Fruit fly (Drosophila melanogaster) whole organism, adult: Measurements from ENCODE around the gene bun.

ENCODE experiments used
- CG11617 ChIP-seq: fragments of 200-800 bp; sonication (Bioruptor generic); optimal IDR thresholded peaks from 2 replicates; lab custom pipeline; 2017; ENCODE audit warnings: mild to moderate bottlenecking, missing biosample characterization, missing genetic modification reagents, missing genetic modification characterization
- CG12768 ChIP-seq: fragments of 200-800 bp; sonication (Bioruptor generic); optimal IDR thresholded peaks from 2 replicates; lab custom pipeline; 2017; ENCODE audit warnings: missing biosample characterization, missing genetic modification characterization, mild to moderate bottlenecking, moderate library complexity, missing genetic modification reagents
- CG14711 ChIP-seq: fragments of 200-800 bp; sonication (Bioruptor generic); optimal IDR thresholded peaks from 2 replicates; lab custom pipeline; 2018; ENCODE audit warnings: missing biosample characterization, mild to moderate bottlenecking, missing genetic modification characterization, moderate library complexity
- CG1620 ChIP-seq: fragments of 200-800 bp; sonication (Bioruptor generic); optimal IDR thresholded peaks from 2 replicates; lab custom pipeline; 2016; ENCODE audit warnings: missing biosample characterization, missing genetic modification characterization
- CG33017 ChIP-seq: fragments of 200-800 bp; sonication (Bioruptor generic); optimal IDR thresholded peaks from 2 replicates; lab custom pipeline; 2018; ENCODE audit warnings: missing biosample characterization, mild to moderate bottlenecking, missing genetic modification characterization, moderate library complexity
- CG5204 ChIP-seq: fragments of 200-800 bp; sonication (Bioruptor generic); optimal IDR thresholded peaks from 2 replicates; lab custom pipeline; 2016; ENCODE audit warnings: missing biosample characterization, missing genetic modification characterization
- CG7045 ChIP-seq: fragments of 200-800 bp; sonication (Bioruptor generic); optimal IDR thresholded peaks from 2 replicates; lab custom pipeline; 2017; ENCODE audit warnings: missing biosample characterization, mild to moderate bottlenecking, missing genetic modification characterization
- CG7101 ChIP-seq: fragments of 200-800 bp; sonication (Bioruptor generic); optimal IDR thresholded peaks from 2 replicates; lab custom pipeline; 2018; ENCODE audit warnings: missing biosample characterization, mild to moderate bottlenecking, missing genetic modification characterization, moderate library complexity
- Clk ChIP-seq: fragments of 200-800 bp; sonication (Bioruptor generic); optimal IDR thresholded peaks from 2 replicates; lab custom pipeline; 2017; ENCODE audit warnings: missing biosample characterization, missing genetic modification characterization
- Crg-1 ChIP-seq: fragments of 200-800 bp; sonication (Bioruptor generic); optimal IDR thresholded peaks from 2 replicates; lab custom pipeline; 2016; ENCODE audit warnings: missing biosample characterization, missing genetic modification characterization
- Hr96 ChIP-seq: fragments of 200-800 bp; sonication (Bioruptor generic); optimal IDR thresholded peaks from 2 replicates; lab custom pipeline; 2016; ENCODE audit warnings: missing biosample characterization, missing genetic modification characterization
- Mnt ChIP-seq: fragments of 200-800 bp; sonication (Bioruptor generic); optimal IDR thresholded peaks from 2 replicates; lab custom pipeline; 2016; ENCODE audit warnings: missing biosample characterization, mild to moderate bottlenecking, missing genetic modification characterization
- bab1 ChIP-seq: fragments of 200-800 bp; sonication (Bioruptor generic); optimal IDR thresholded peaks from 3 replicates; lab custom pipeline; 2019; ENCODE audit warnings: missing biosample characterization, mild to moderate bottlenecking, missing genetic modification characterization, moderate library complexity
- cic ChIP-seq: fragments of 200-800 bp; sonication (Bioruptor generic); optimal IDR thresholded peaks from 2 replicates; lab custom pipeline; 2017; ENCODE audit warnings: missing biosample characterization, mild to moderate bottlenecking, missing genetic modification characterization, moderate library complexity
- cnc ChIP-seq, 2 experiments: fragments of >200 bp; optimal IDR thresholded peaks; 2 replicates each; lab custom pipeline; 2017
- kay ChIP-seq: fragments of 200-800 bp; sonication (Bioruptor generic); peaks from one replicate; lab custom pipeline; 2016; ENCODE audit warnings: missing biosample characterization, missing genetic modification characterization, borderline replicate concordance
- ovo ChIP-seq: fragments of 200-800 bp; sonication (Bioruptor generic); optimal IDR thresholded peaks from 2 replicates; lab custom pipeline; 2016; ENCODE audit warnings: missing biosample characterization, missing genetic modification characterization
- pad ChIP-seq: fragments of 200-800 bp; sonication (Bioruptor generic); optimal IDR thresholded peaks from 3 replicates; lab custom pipeline; 2017; ENCODE audit warnings: missing biosample characterization, missing genetic modification characterization, mild to moderate bottlenecking, moderate library complexity, missing genetic modification reagents
- tj ChIP-seq: fragments of 200-800 bp; sonication (Bioruptor generic); optimal IDR thresholded peaks from 3 replicates; lab custom pipeline; 2017; ENCODE audit warnings: missing biosample characterization, mild to moderate bottlenecking, missing genetic modification characterization, moderate library complexity
- toe ChIP-seq: fragments of 200-800 bp; sonication (Bioruptor generic); optimal IDR thresholded peaks from 2 replicates; lab custom pipeline; 2016; ENCODE audit warnings: missing biosample characterization, missing genetic modification characterization

The bun gene

dm6 chr2L:12498538-12498937 lies 47.9 kb downstream of the bun start:
- TF ChIP-seq toe (GFP tag; lab: Kevin White, UChicago): no peak
- no peak for TF ChIP-seq CG5204 (GFP tag; lab: Kevin White, UChicago)
- no peak for TF ChIP-seq CG7045 (GFP tag; lab: Kevin White, UChicago)
- no peak for TF ChIP-seq CG11617 (GFP tag; lab: Kevin White, UChicago)
- TF ChIP-seq Mnt (GFP tag; lab: Kevin White, UChicago): no peak
- no peak for TF ChIP-seq kay
- no peak for TF ChIP-seq CG1620 (GFP tag; lab: Kevin White, UChicago)
- TF ChIP-seq tj: no peak
- no peak for TF ChIP-seq cic (GFP tag; lab: Kevin White, UChicago)
- no peak for TF ChIP-seq Crg-1 (GFP tag; lab: Kevin White, UChicago)
- no peak for TF ChIP-seq pad (GFP tag; lab: Kevin White, UChicago)
- TF ChIP-seq Clk (GFP tag; lab: Kevin White, UChicago): no peak
- no peak for TF ChIP-seq cnc (optimal IDR thresholded peaks at IDR 0.05; lab: Kevin White, UChicago)
- TF ChIP-seq ovo (GFP tag; lab: Kevin White, UChicago): no peak
- TF ChIP-seq CG33017 (tag; lab: Kevin White, UChicago): no peak
- no peak for TF ChIP-seq CG14711
- TF ChIP-seq CG12768: no peak
- no peak for TF ChIP-seq CG7101
- TF ChIP-seq bab1 (GFP tag; lab: Kevin White, UChicago): no peak
- TF ChIP-seq Hr96: no peak

DNA sequence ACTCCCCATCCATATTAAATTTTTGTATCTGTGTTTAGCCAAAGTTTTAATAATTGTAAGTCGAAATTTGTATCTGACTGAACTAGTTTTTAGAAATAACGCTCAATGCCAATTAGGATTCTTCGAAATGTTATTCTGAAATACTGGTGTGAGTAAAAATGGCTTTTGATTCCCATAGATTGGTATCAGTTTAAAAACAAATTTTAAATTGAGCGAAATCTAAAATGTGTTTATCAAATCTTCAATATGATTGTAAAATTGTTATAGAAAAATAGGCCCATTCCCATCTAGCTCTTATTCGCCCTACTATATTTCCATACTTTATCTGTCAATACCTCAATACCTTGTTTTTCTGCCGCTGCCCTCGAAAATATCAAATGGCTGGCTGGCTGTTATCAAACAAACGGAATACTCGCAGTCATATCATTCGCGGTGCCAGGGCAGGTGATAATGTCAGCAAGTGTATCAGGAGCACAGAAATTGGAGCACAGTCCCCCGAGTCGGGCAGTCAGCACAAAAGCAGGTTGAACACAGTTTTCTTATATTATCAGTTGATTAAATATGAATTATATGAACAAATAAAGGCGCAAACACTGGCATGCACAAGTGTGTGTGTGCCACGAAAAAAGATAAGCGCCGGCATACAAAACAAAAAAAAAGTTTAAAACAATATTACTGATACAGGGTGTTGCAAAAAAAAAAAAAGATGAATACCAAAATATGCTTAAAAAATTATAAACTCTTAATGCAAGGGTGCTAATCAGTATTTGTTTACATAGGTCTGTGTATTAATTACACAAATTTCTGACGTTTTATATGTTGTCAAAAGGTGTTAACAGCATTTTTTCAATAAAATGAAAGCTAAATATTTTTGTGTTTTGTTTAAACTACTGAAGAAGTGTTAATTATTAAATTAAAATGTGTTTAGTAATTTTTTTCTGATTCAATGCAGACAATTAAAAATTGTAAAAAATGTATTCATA lies 48.8 kb downstream of the bun start, which contains the start of gene t-cup:
Gene t-cup (minus strand): TSS at position 51 of the 983 bp plus-strand sequence.
- peak; percentile 81 for TF ChIP-seq CG7045 (GFP tag; lab: Kevin White, UChicago)
- no peak for TF ChIP-seq bab1 (GFP tag; lab: Kevin White, UChicago)
- TF ChIP-seq toe (GFP tag; lab: Kevin White, UChicago): no peak
- TF ChIP-seq cnc (optimal IDR thresholded peaks at IDR 0.05; lab: Kevin White, UChicago): no peak
- TF ChIP-seq tj: peak; percentile 81
- TF ChIP-seq cic (GFP tag; lab: Kevin White, UChicago): peak; percentile 95
- peak; percentile 90 for TF ChIP-seq CG12768
- peak; percentile 0 for TF ChIP-seq CG14711
- peak; percentile 59 for TF ChIP-seq pad (GFP tag; lab: Kevin White, UChicago)
- TF ChIP-seq CG1620 (GFP tag; lab: Kevin White, UChicago): peak; percentile 29
- peak; percentile 70 for TF ChIP-seq CG5204 (GFP tag; lab: Kevin White, UChicago)
- peak; percentile 78 for TF ChIP-seq CG33017 (tag; lab: Kevin White, UChicago)
- peak; percentile 84 for TF ChIP-seq CG11617 (GFP tag; lab: Kevin White, UChicago)
- TF ChIP-seq Hr96: peak; percentile 47
- peak; percentile 57 for TF ChIP-seq Crg-1 (GFP tag; lab: Kevin White, UChicago)
- TF ChIP-seq kay: peak; percentile 86
- TF ChIP-seq Mnt (GFP tag; lab: Kevin White, UChicago): peak; percentile 79
- TF ChIP-seq CG7101: peak; percentile 74
- peak; percentile 54 for TF ChIP-seq Clk (GFP tag; lab: Kevin White, UChicago)
- peak; percentile 63 for TF ChIP-seq ovo (GFP tag; lab: Kevin White, UChicago)

DNA sequence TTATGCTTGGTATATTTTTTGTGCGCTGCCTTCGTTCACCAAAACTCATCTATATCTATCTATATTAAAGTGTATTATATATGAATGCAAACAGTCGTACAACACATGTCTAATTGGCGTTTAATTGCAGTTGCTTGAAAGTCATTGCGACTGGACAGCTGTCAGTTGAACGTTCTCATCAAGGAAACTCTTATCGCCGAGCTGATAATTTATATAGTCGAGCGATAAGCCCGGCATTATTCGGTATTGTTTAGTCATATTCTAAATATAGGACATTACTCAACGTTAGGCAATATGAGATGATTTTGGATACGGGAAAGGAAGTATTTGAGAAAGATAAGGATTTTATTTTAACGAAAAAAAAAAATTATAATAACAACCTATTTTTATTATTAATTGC lies 51.2 kb downstream of the bun start:
- no peak for TF ChIP-seq Crg-1 (GFP tag; lab: Kevin White, UChicago)
- TF ChIP-seq toe (GFP tag; lab: Kevin White, UChicago): no peak
- peak; percentile 56 for TF ChIP-seq cic (GFP tag; lab: Kevin White, UChicago)
- TF ChIP-seq CG11617 (GFP tag; lab: Kevin White, UChicago): no peak
- TF ChIP-seq CG1620 (GFP tag; lab: Kevin White, UChicago): no peak
- peak in 1 of 2 experiments; percentile 5 for TF ChIP-seq cnc (optimal IDR thresholded peaks at IDR 0.05; lab: Kevin White, UChicago)
- TF ChIP-seq kay: peak; percentile 35

DNA sequence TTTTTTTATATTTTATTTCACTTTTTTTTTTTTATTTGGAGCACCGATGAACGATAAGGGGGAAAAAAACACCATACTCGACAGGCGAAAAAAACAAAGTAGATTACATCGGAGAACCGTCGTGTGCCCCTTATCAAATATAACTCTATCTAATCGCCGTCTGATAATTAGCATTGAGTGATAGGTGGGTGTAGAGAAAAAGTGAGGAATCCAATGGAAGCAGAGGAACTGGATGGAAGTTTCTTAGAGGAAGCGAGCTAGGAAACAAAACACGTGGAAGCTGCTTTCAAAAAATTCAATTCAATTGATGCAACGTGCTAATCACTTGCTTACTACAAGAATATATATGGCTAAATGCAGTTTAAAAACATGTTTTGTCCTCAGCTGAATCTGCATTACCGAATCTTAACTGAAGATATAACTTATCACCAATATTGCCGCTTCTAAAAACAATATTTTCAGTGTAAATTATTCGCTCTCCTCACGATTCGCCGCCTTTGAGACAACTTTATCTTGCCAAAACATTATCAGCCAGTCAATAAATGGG lies 52.6 kb downstream of the bun start:
- TF ChIP-seq CG33017 (tag; lab: Kevin White, UChicago): peak; percentile 62
- TF ChIP-seq toe (GFP tag; lab: Kevin White, UChicago): no peak
- no peak for TF ChIP-seq CG7101
- no peak for TF ChIP-seq Crg-1 (GFP tag; lab: Kevin White, UChicago)
- TF ChIP-seq CG5204 (GFP tag; lab: Kevin White, UChicago): peak; percentile 28
- TF ChIP-seq cic (GFP tag; lab: Kevin White, UChicago): peak; percentile 59
- TF ChIP-seq kay: peak; percentile 57
- no peak for TF ChIP-seq CG1620 (GFP tag; lab: Kevin White, UChicago)
- TF ChIP-seq CG11617 (GFP tag; lab: Kevin White, UChicago): peak; percentile 5
- TF ChIP-seq CG12768: peak; percentile 63

DNA sequence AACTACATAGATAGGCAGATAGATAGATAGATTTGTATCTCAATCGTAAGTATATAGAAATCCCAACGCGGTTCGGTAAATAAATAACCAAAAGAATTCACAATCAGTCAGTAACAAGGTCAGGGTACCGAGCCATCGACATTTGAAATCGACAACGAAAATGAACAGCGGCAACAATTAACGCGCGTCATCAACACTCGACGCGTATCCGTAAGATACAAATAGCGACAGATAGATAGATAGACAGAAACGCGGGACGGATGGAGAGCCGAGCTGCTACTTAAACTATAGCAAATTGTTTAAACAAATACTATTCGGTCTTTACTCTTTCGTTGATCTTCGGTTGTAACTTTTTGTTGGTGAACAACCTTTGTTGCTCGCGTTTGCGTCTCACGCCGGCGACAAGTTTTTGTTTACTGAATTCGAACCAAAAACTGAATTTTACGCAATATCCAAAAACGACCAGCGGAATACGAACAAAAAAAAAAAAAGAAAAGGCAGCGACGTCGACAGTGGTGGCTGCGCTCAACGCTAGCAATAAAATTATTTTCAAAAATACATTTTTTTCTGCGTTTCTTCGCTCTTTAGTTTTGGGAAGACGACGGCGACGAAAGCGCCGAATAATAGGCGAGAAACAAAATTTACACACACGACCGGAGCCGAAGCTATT lies 53.2 kb downstream of the bun start:
- TF ChIP-seq bab1 (GFP tag; lab: Kevin White, UChicago) (no peak), Mnt (GFP tag; lab: Kevin White, UChicago) (peak; percentile 25), tj (peak; percentile 23), kay (peak; percentile 96)
